Worm (Caenorhabditis elegans): ENCODE results near the gene ssq-3.

- no peak for TF ChIP-seq him-1 (tag; optimal IDR thresholded peaks at IDR 0.05)
- TF ChIP-seq dao-5 (tag; optimal IDR thresholded peaks at IDR 0.05) = no peak
- TF ChIP-seq W03F9.2 (tag; optimal IDR thresholded peaks at IDR 0.05) = no peak
Observed at ce11 chrIV:7097450-7097849, 14.0 kb upstream of the ssq-3 start.
